Fruit fly (Drosophila melanogaster) whole organism, embryonic: ENCODE results near the gene CG11370.

Source experiments
- Awh ChIP-seq: fragments of 200-800 bp; sonication (Bioruptor generic); IDR thresholded peaks from 2 replicates; pipeline ENCODE4, ENCODE4 v1.3.6; 2022; ENCODE audit warnings: missing biosample characterization, missing genetic modification characterization
- Bdp1 ChIP-seq: fragments of 200-800 bp; sonication (Bioruptor generic); optimal IDR thresholded peaks from 3 replicates; lab custom pipeline; 2016; ENCODE audit warnings: missing biosample characterization, missing genetic modification characterization
- CG1024 ChIP-seq: fragments of 200-800 bp; sonication (Bioruptor generic); IDR thresholded peaks from 2 replicates; pipeline ENCODE4 v1.3.6; 2022; ENCODE audit warnings: missing biosample characterization, missing genetic modification characterization
- CG10274 ChIP-seq: fragments of 200-800 bp; sonication (Bioruptor generic); optimal IDR thresholded peaks from 3 replicates; lab custom pipeline; 2017; ENCODE audit warnings: missing biosample characterization, mild to moderate bottlenecking, missing genetic modification characterization
- CG11456 ChIP-seq: fragments of 200-800 bp; sonication (Bioruptor generic); IDR thresholded peaks from 3 replicates; pipeline ENCODE4 v1.3.6; 2022; ENCODE audit warnings: missing biosample characterization, missing genetic modification characterization
- CG11504 ChIP-seq: fragments of 200-800 bp; sonication (Bioruptor generic); optimal IDR thresholded peaks from 3 replicates; lab custom pipeline; 2019; ENCODE audit warnings: missing biosample characterization, mild to moderate bottlenecking, missing genetic modification characterization, moderate library complexity
- CG12071 ChIP-seq: fragments of 200-800 bp; sonication (Bioruptor generic); optimal IDR thresholded peaks from 3 replicates; lab custom pipeline; 2018; ENCODE audit warnings: missing biosample characterization, mild to moderate bottlenecking, missing genetic modification characterization
- CG1233 ChIP-seq: fragments of 200-800 bp; sonication (Bioruptor generic); optimal IDR thresholded peaks from 4 replicates; lab custom pipeline; 2018; ENCODE audit warnings: missing biosample characterization, mild to moderate bottlenecking, missing genetic modification characterization
- CG14014 ChIP-seq: fragments of 200-800 bp; sonication (Bioruptor generic); IDR thresholded peaks from 2 replicates; pipeline ENCODE4 v1.3.6; 2022; ENCODE audit warnings: missing biosample characterization, missing genetic modification characterization
- CG15601 ChIP-seq: fragments of 200-800 bp; sonication (Bioruptor generic); optimal IDR thresholded peaks from 3 replicates; lab custom pipeline; 2019; ENCODE audit warnings: missing biosample characterization, mild to moderate bottlenecking, missing genetic modification characterization, moderate library complexity
- CG1602 ChIP-seq: fragments of 200-800 bp; sonication (Bioruptor generic); optimal IDR thresholded peaks from 3 replicates; lab custom pipeline; 2016; ENCODE audit warnings: missing biosample characterization, missing genetic modification characterization
- CG17912 ChIP-seq: fragments of 200-800 bp; sonication (Bioruptor generic); optimal IDR thresholded peaks from 2 replicates; lab custom pipeline; 2018; ENCODE audit warnings: missing biosample characterization, mild to moderate bottlenecking, missing genetic modification characterization
- CG2678 ChIP-seq: fragments of 200-800 bp; sonication (Bioruptor generic); optimal IDR thresholded peaks from 3 replicates; lab custom pipeline; 2019; ENCODE audit warnings: missing biosample characterization, mild to moderate bottlenecking, missing genetic modification characterization, moderate library complexity
- CG30431 ChIP-seq: fragments of 200-800 bp; sonication (Bioruptor generic); optimal IDR thresholded peaks from 2 replicates; lab custom pipeline; 2017; ENCODE audit warnings: missing biosample characterization, missing genetic modification characterization
- CG4328 ChIP-seq: fragments of 200-800 bp; sonication (Bioruptor generic); optimal IDR thresholded peaks from 3 replicates; lab custom pipeline; 2017; ENCODE audit warnings: missing biosample characterization, missing genetic modification reagents, missing genetic modification characterization
- CG4854 ChIP-seq: fragments of 200-800 bp; sonication (Bioruptor generic); optimal IDR thresholded peaks from 2 replicates; lab custom pipeline; 2016; ENCODE audit warnings: missing biosample characterization, missing genetic modification characterization, inconsistent platforms
- CG7786 ChIP-seq: fragments of 200-800 bp; sonication (Bioruptor generic); optimal IDR thresholded peaks from 2 replicates; lab custom pipeline; 2016; ENCODE audit warnings: missing biosample characterization, missing genetic modification characterization
- CG7839 ChIP-seq: fragments of 200-800 bp; sonication (Bioruptor generic); optimal IDR thresholded peaks from 3 replicates; lab custom pipeline; 2018; ENCODE audit warnings: missing biosample characterization, mild to moderate bottlenecking, missing genetic modification characterization, moderate library complexity
- CG7987 ChIP-seq: fragments of 200-800 bp; sonication (Bioruptor generic); optimal IDR thresholded peaks from 2 replicates; lab custom pipeline; 2018; ENCODE audit warnings: missing biosample characterization, mild to moderate bottlenecking, missing genetic modification characterization, moderate library complexity
- CG8290 ChIP-seq, 3 experiments: fragments of 200-800 bp; sonication (Bioruptor generic); optimal IDR thresholded peaks; 2 replicates each; lab custom pipeline; 2016 to 2019; ENCODE audit warnings: missing biosample characterization in 3 of 3, missing genetic modification characterization in 3 of 3, mild to moderate bottlenecking in 2 of 3, moderate library complexity in 1 of 3
- CG9215 ChIP-seq: fragments of 200-800 bp; sonication (Bioruptor generic); IDR thresholded peaks from 2 replicates; pipeline ENCODE4 v1.3.6; 2022; ENCODE audit warnings: missing biosample characterization, missing genetic modification characterization
- CG9727 ChIP-seq: fragments of 200-800 bp; sonication (Bioruptor generic); optimal IDR thresholded peaks from 3 replicates; lab custom pipeline; 2017; ENCODE audit warnings: missing biosample characterization, mild to moderate bottlenecking, missing genetic modification characterization
- Chrac-16 ChIP-seq: fragments of 200-800 bp; sonication (Bioruptor generic); optimal IDR thresholded peaks from 3 replicates; lab custom pipeline; 2016; ENCODE audit warnings: missing biosample characterization, missing genetic modification characterization
- Drgx ChIP-seq: fragments of 200-800 bp; sonication (Bioruptor generic); IDR thresholded peaks from 2 replicates; pipeline ENCODE4 v1.3.6; 2022; ENCODE audit warnings: missing biosample characterization, missing genetic modification characterization
- Fer1 ChIP-seq: fragments of 200-800 bp; sonication (Bioruptor generic); optimal IDR thresholded peaks from 2 replicates; lab custom pipeline; 2017; ENCODE audit warnings: missing biosample characterization, mild to moderate bottlenecking, missing genetic modification characterization
- HHEX ChIP-seq: fragments of 200-800 bp; sonication (Bioruptor generic); optimal IDR thresholded peaks from 3 replicates; lab custom pipeline; 2017; ENCODE audit warnings: missing biosample characterization, mild to moderate bottlenecking, missing genetic modification characterization, missing genetic modification reagents
- HLH3B ChIP-seq: fragments of 200-800 bp; sonication (Bioruptor generic); IDR thresholded peaks from 2 replicates; pipeline ENCODE4 v1.3.6; 2022; ENCODE audit warnings: missing biosample characterization, missing genetic modification characterization
- NK7.1 ChIP-seq: fragments of 200-800 bp; sonication (Bioruptor generic); optimal IDR thresholded peaks from 3 replicates; lab custom pipeline; 2016; ENCODE audit warnings: missing biosample characterization, missing genetic modification characterization
- Ptx1 ChIP-seq: fragments of 200-800 bp; sonication (Bioruptor generic); IDR thresholded peaks from 2 replicates; pipeline ENCODE4 v1.3.6; 2022; ENCODE audit warnings: missing biosample characterization, missing genetic modification characterization
- ara ChIP-seq: fragments of 200-800 bp; sonication (Bioruptor generic); IDR thresholded peaks from 2 replicates; pipeline ENCODE4 v1.3.6; 2022; ENCODE audit warnings: missing biosample characterization, missing genetic modification characterization
- az2 ChIP-seq: fragments of 200-800 bp; sonication (Bioruptor generic); optimal IDR thresholded peaks from 3 replicates; lab custom pipeline; 2016; ENCODE audit warnings: missing biosample characterization, missing genetic modification characterization
- bab2 ChIP-seq: fragments of 200-800 bp; sonication (Bioruptor generic); optimal IDR thresholded peaks from 2 replicates; lab custom pipeline; 2016; ENCODE audit warnings: missing biosample characterization, missing genetic modification characterization
- bcd ChIP-seq: fragments of 200-800 bp; sonication (Bioruptor generic); optimal IDR thresholded peaks from 2 replicates; lab custom pipeline; 2017; ENCODE audit warnings: missing biosample characterization, mild to moderate bottlenecking, missing genetic modification characterization
- bsh ChIP-seq, 2 experiments: fragments of 200-800 bp; sonication (Bioruptor generic); optimal IDR thresholded peaks; 2 replicates each; lab custom pipeline; 2017 to 2018; ENCODE audit warnings: mild to moderate bottlenecking in 2 of 2, missing biosample characterization in 2 of 2, missing genetic modification characterization in 2 of 2, moderate library complexity in 1 of 2
- chinmo ChIP-seq: fragments of 200-800 bp; sonication (Bioruptor generic); IDR thresholded peaks from 4 replicates; pipeline ENCODE4 v1.3.6; 2022; ENCODE audit warnings: missing biosample characterization, missing genetic modification characterization; ENCODE audit not compliant: partially characterized antibody
- chn ChIP-seq: fragments of 200-800 bp; sonication (Bioruptor generic); optimal IDR thresholded peaks from 2 replicates; lab custom pipeline; 2016; ENCODE audit warnings: missing biosample characterization, missing genetic modification characterization
- dmrt11E ChIP-seq: fragments of 200-800 bp; sonication (Bioruptor generic); optimal IDR thresholded peaks from 3 replicates; lab custom pipeline; 2018; ENCODE audit warnings: missing biosample characterization, mild to moderate bottlenecking, missing genetic modification characterization, moderate library complexity
- esg ChIP-seq: fragments of 200-800 bp; sonication (Bioruptor generic); conservative IDR thresholded peaks from 2 replicates; pipeline ENCODE4 v1.3.6; 2022; ENCODE audit warnings: missing biosample characterization, missing genetic modification characterization
- ewg ChIP-seq: fragments of 200-800 bp; sonication (Bioruptor generic); optimal IDR thresholded peaks from 3 replicates; lab custom pipeline; 2017; ENCODE audit warnings: mild to moderate bottlenecking, missing biosample characterization, missing genetic modification reagents, missing genetic modification characterization
- gce ChIP-seq: fragments of 200-800 bp; sonication (Bioruptor generic); IDR thresholded peaks from 3 replicates; pipeline ENCODE4 v1.3.6; 2022; ENCODE audit warnings: missing biosample characterization, missing genetic modification characterization
- grau ChIP-seq: fragments of 200-800 bp; optimal IDR thresholded peaks from 3 replicates; lab custom pipeline; 2019; ENCODE audit warnings: missing biosample characterization, mild to moderate bottlenecking, missing genetic modification characterization, moderate library complexity
- sc ChIP-seq, 3 experiments: fragments of >200 bp in 2 of 3; fragments of 200-800 bp in 1 of 3; sonication (Bioruptor generic) in 1 of 3; optimal IDR thresholded peaks; 2 replicates in 2 of 3; 3 replicates in 1 of 3; lab custom pipeline; 2017; ENCODE audit warnings: mild to moderate bottlenecking in 1 of 3, missing biosample characterization in 1 of 3, missing genetic modification characterization in 1 of 3, missing genetic modification reagents in 1 of 3
- sd ChIP-seq: fragments of 200-800 bp; sonication (Bioruptor generic); optimal IDR thresholded peaks from 3 replicates; lab custom pipeline; 2018; ENCODE audit warnings: missing biosample characterization, mild to moderate bottlenecking, missing genetic modification characterization, moderate library complexity
- sens ChIP-seq: fragments of 200-800 bp; sonication (Bioruptor generic); peaks from one replicate; lab custom pipeline; 2016; ENCODE audit warnings: missing biosample characterization, missing genetic modification characterization
- slbo ChIP-seq: fragments of 200-800 bp; sonication (Bioruptor generic); IDR thresholded peaks from 2 replicates; pipeline ENCODE4 v1.3.6; 2022; ENCODE audit warnings: missing biosample characterization, missing genetic modification characterization
- tin ChIP-seq: fragments of 200-800 bp; sonication (Bioruptor generic); optimal IDR thresholded peaks from 3 replicates; lab custom pipeline; 2016; ENCODE audit warnings: missing biosample characterization, missing genetic modification characterization
- tll ChIP-seq, 2 experiments: fragments of 200-800 bp in 1 of 2; fragments of >200 bp in 1 of 2; sonication (Bioruptor generic) in 1 of 2; optimal IDR thresholded peaks; 2 replicates each; lab custom pipeline; 2017 to 2019; ENCODE audit warnings: missing biosample characterization in 2 of 2, missing genetic modification characterization in 2 of 2, mild to moderate bottlenecking in 1 of 2, moderate library complexity in 1 of 2
- unpg ChIP-seq: fragments of 200-800 bp; sonication (Bioruptor generic); optimal IDR thresholded peaks from 3 replicates; lab custom pipeline; 2018; ENCODE audit warnings: missing biosample characterization, mild to moderate bottlenecking, missing genetic modification characterization, moderate library complexity

Gene CG11370

DNA sequence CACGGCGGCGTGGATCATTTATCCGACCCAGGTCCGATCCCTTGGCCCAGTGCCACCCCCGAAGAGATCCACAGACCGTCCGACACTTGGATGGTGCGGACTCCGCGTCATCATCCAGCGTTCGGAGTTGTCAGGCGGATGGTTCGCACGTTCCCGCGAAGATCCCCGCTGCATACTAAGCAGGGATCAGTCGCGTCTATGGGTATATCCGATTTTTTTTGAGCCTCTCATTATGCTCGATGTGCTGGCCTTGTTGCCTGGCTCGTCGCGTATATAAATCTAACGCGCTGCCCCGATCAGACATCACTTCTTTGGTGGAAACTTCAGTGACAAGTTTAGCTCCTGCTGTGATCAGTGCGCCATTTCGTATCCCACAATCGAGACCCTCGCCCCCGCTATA is at the start of gene CG11370:
Gene CG11370 (plus strand): TSS at position 301 of the 400 bp plus-strand sequence.
- TF ChIP-seq CG10274 = no peak
- 0 out of 3 replicates have a peak, but pooled peaks have one; percentile 22 for TF ChIP-seq CG11456

DNA sequence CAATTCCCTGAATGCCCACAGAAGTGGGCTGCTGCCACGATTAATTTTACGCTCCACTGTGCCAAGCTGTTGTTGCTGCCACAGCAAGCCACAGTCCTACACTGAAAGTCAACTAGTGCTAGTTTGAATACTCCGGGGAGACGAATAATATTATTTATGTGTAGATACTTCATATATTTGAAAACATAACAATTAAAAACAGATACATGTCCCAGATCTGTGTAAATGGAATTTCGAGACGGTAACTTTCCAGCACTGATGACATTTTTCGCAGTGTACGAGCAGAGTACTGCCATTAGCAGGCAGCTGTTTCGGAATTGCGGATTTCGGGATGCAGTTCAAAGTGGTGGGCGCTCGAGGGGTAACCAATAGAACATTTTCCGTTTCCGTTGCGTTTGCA is 46.8 kb upstream of the CG11370 start:
- TF ChIP-seq CG2678 (tag; lab: Kevin White, UChicago) (peak; percentile 42), sd (tag; lab: Kevin White, UChicago) (no peak), bcd (GFP tag; lab: Kevin White, UChicago) (no peak), CG8290 (GFP tag; optimal IDR thresholded peaks at IDR 0.05; lab: Kevin White, UChicago) (no peak), CG8290 (tag; optimal IDR thresholded peaks at IDR 0.05; lab: Kevin White, UChicago) (peak in 1 of 2 experiments; percentile 34), slbo (GFP tag; lab: Robert Waterston, UW) (peak; percentile 49), HLH3B (GFP tag; lab: Robert Waterston, UW) (0 out of 2 replicates have a peak, but pooled peaks have one; percentile 17), Chrac-16 (peak; percentile 18), CG9727 (GFP tag; lab: Kevin White, UChicago) (peak; percentile 30), CG1602 (peak; percentile 19), sens (GFP tag; lab: Kevin White, UChicago) (peak; percentile 87), sc (optimal IDR thresholded peaks at IDR 0.05; lab: Kevin White, UChicago) (no peak), sc (GFP tag; optimal IDR thresholded peaks at IDR 0.05; lab: Kevin White, UChicago) (peak; percentile 2), dmrt11E (tag; lab: Kevin White, UChicago) (no peak), CG7839 (tag; lab: Kevin White, UChicago) (peak; percentile 35), CG30431 (peak; percentile 8), CG7987 (no peak), CG17912 (GFP tag; lab: Kevin White, UChicago) (no peak), CG9215 (GFP tag; lab: Robert Waterston, UW) (no peak), gce (GFP tag; lab: Robert Waterston, UW) (no peak), CG4328 (GFP tag; lab: Kevin White, UChicago) (no peak), CG14014 (GFP tag; lab: Robert Waterston, UW) (no peak), HHEX (GFP tag; lab: Kevin White, UChicago) (peak; percentile 13), bab2 (no peak), CG1024 (GFP tag; lab: Robert Waterston, UW) (0 out of 2 replicates have a peak, but pooled peaks have one; percentile 5), grau (tag; lab: Kevin White, UChicago) (no peak), tll (GFP tag; optimal IDR thresholded peaks at IDR 0.05; lab: Kevin White, UChicago) (no peak), az2 (peak; percentile 33), unpg (GFP tag; lab: Kevin White, UChicago) (no peak), Bdp1 (GFP tag; lab: Kevin White, UChicago) (no peak), NK7.1 (GFP tag; lab: Kevin White, UChicago) (no peak), tin (GFP tag; lab: Kevin White, UChicago) (peak; percentile 21), chinmo (no peak), ara (0 out of 2 replicates have a peak, but pooled peaks have one; percentile 35), Awh (no peak), Drgx (GFP tag; lab: Robert Waterston, UW) (no peak), CG4854 (GFP tag; lab: Kevin White, UChicago) (no peak), CG12071 (GFP tag; lab: Kevin White, UChicago) (peak; percentile 7), Fer1 (GFP tag; lab: Kevin White, UChicago) (no peak), CG11504 (peak; percentile 53), ewg (GFP tag; lab: Kevin White, UChicago) (peak; percentile 0), bsh (GFP tag; optimal IDR thresholded peaks at IDR 0.05; lab: Kevin White, UChicago) (peak in 1 of 2 experiments; percentile 57), Ptx1 (GFP tag; lab: Robert Waterston, UW) (peak; percentile 34; the same call in 1 of the 2 replicates), esg (0 out of 2 replicates have a peak, but pooled peaks have one; percentile 13), CG7786 (GFP tag; lab: Kevin White, UChicago) (no peak), chn (GFP tag; lab: Kevin White, UChicago) (peak; percentile 12), CG1233 (peak; percentile 10), CG15601 (no peak)
